Fruit fly (Drosophila melanogaster) whole organism, embryonic: ENCODE data around the gene KP78a.
A peak's percentile ranks its signal among the peaks of the same experiment; 100 is the strongest.

Experiments
- CG10147 ChIP-seq: fragments of 200-800 bp; sonication (Bioruptor generic); optimal IDR thresholded peaks from 2 replicates; lab custom pipeline; 2019; ENCODE audit warnings: missing biosample characterization, mild to moderate bottlenecking, missing genetic modification characterization, moderate library complexity
- CG10462 ChIP-seq: fragments of 200-800 bp; sonication (Bioruptor generic); optimal IDR thresholded peaks from 2 replicates; lab custom pipeline; 2016; ENCODE audit warnings: missing biosample characterization, missing genetic modification characterization
- CG10565 ChIP-seq: fragments of 200-800 bp; sonication (Bioruptor generic); optimal IDR thresholded peaks from 3 replicates; lab custom pipeline; 2016; ENCODE audit warnings: missing biosample characterization, mild to moderate bottlenecking, missing genetic modification characterization
- CG11093 ChIP-seq: fragments of 200-800 bp; sonication (Bioruptor generic); IDR thresholded peaks from 3 replicates; pipeline ENCODE4 v1.3.6; 2022; ENCODE audit warnings: missing biosample characterization, missing genetic modification characterization
- CG12071 ChIP-seq: fragments of 200-800 bp; sonication (Bioruptor generic); optimal IDR thresholded peaks from 3 replicates; lab custom pipeline; 2018; ENCODE audit warnings: missing biosample characterization, mild to moderate bottlenecking, missing genetic modification characterization
- CG14441 ChIP-seq: fragments of 200-800 bp; sonication (Bioruptor generic); IDR thresholded peaks from 2 replicates; pipeline ENCODE4 v1.3.6; 2022; ENCODE audit warnings: missing biosample characterization, missing genetic modification characterization
- CG14965 ChIP-seq: fragments of 200-800 bp; sonication (Bioruptor generic); optimal IDR thresholded peaks from 2 replicates; lab custom pipeline; 2016; ENCODE audit warnings: missing biosample characterization, missing genetic modification characterization, borderline replicate concordance
- CG17186 ChIP-seq: fragments of 200-800 bp; sonication (Bioruptor generic); optimal IDR thresholded peaks from 3 replicates; lab custom pipeline; 2017; ENCODE audit warnings: missing biosample characterization, missing genetic modification reagents, missing genetic modification characterization
- CG2116 ChIP-seq: fragments of 200-800 bp; sonication (Bioruptor generic); optimal IDR thresholded peaks from 3 replicates; lab custom pipeline; 2018; ENCODE audit warnings: missing biosample characterization, mild to moderate bottlenecking, missing genetic modification characterization
- CG2129 ChIP-seq: fragments of 200-800 bp; sonication (Bioruptor generic); IDR thresholded peaks from 2 replicates; pipeline ENCODE4 v1.3.6; 2022; ENCODE audit warnings: missing biosample characterization, missing genetic modification characterization; ENCODE audit not compliant: partially characterized antibody
- CG2889 ChIP-seq: fragments of 200-800 bp; sonication (Bioruptor generic); IDR thresholded peaks from 3 replicates; pipeline ENCODE4 v1.3.6; 2022; ENCODE audit warnings: missing biosample characterization, missing genetic modification characterization
- CG31388 ChIP-seq: fragments of 200-800 bp; sonication (Bioruptor generic); optimal IDR thresholded peaks from 2 replicates; lab custom pipeline; 2016; ENCODE audit warnings: missing biosample characterization, missing genetic modification characterization
- CG3163 ChIP-seq: fragments of 200-800 bp; sonication (Bioruptor generic); optimal IDR thresholded peaks from 3 replicates; lab custom pipeline; 2016; ENCODE audit warnings: missing biosample characterization, missing genetic modification characterization
- CG3407 ChIP-seq: fragments of 200-800 bp; sonication (Bioruptor generic); optimal IDR thresholded peaks from 2 replicates; lab custom pipeline; 2018; ENCODE audit warnings: missing biosample characterization, mild to moderate bottlenecking, missing genetic modification characterization
- CG3726 ChIP-seq: fragments of 200-800 bp; sonication (Bioruptor generic); IDR thresholded peaks from 3 replicates; pipeline ENCODE4, ENCODE4 v1.3.6; 2022; ENCODE audit warnings: missing biosample characterization, missing genetic modification characterization
- CG3847 ChIP-seq: fragments of 200-800 bp; sonication (Bioruptor generic); IDR thresholded peaks from 2 replicates; pipeline ENCODE4 v1.3.6; 2022; ENCODE audit warnings: missing biosample characterization, missing genetic modification characterization
- CG4854 ChIP-seq: fragments of 200-800 bp; sonication (Bioruptor generic); optimal IDR thresholded peaks from 2 replicates; lab custom pipeline; 2016; ENCODE audit warnings: missing biosample characterization, missing genetic modification characterization, inconsistent platforms
- CG5180 ChIP-seq: fragments of 200-800 bp; sonication (Bioruptor generic); optimal IDR thresholded peaks from 3 replicates; lab custom pipeline; 2017; ENCODE audit warnings: missing biosample characterization, missing genetic modification characterization, mild to moderate bottlenecking, moderate library complexity, missing genetic modification reagents
- CG7963 ChIP-seq: fragments of 200-800 bp; sonication (Bioruptor generic); IDR thresholded peaks from 3 replicates; pipeline ENCODE4 v1.3.6; 2022; ENCODE audit warnings: missing biosample characterization, missing genetic modification characterization; ENCODE audit not compliant: partially characterized antibody
- CG9876 ChIP-seq: fragments of 200-800 bp; sonication (Bioruptor generic); optimal IDR thresholded peaks from 2 replicates; lab custom pipeline; 2016; ENCODE audit warnings: missing biosample characterization, missing genetic modification characterization
- CG9932 ChIP-seq: fragments of 200-800 bp; sonication (Bioruptor generic); IDR thresholded peaks from 2 replicates; pipeline ENCODE4 v1.3.6; 2022; ENCODE audit warnings: missing biosample characterization, missing genetic modification characterization
- Ets65A ChIP-seq: fragments of 200-800 bp; sonication (Bioruptor generic); peaks from one replicate; lab custom pipeline; 2016; ENCODE audit warnings: missing biosample characterization, missing genetic modification characterization
- Ets97D ChIP-seq: fragments of 200-800 bp; sonication (Bioruptor generic); optimal IDR thresholded peaks from 3 replicates; lab custom pipeline; 2016; ENCODE audit warnings: missing biosample characterization, missing genetic modification characterization
- HLH3B ChIP-seq: fragments of 200-800 bp; sonication (Bioruptor generic); IDR thresholded peaks from 2 replicates; pipeline ENCODE4 v1.3.6; 2022; ENCODE audit warnings: missing biosample characterization, missing genetic modification characterization
- Lhr ChIP-seq: fragments of 200-800 bp; sonication (Bioruptor generic); optimal IDR thresholded peaks from 3 replicates; lab custom pipeline; 2017; ENCODE audit warnings: mild to moderate bottlenecking, missing biosample characterization, missing genetic modification reagents, missing genetic modification characterization
- Max ChIP-seq: fragments of 200-800 bp; sonication (Bioruptor generic); optimal IDR thresholded peaks from 2 replicates; lab custom pipeline; 2016; ENCODE audit warnings: missing biosample characterization, mild to moderate bottlenecking, missing genetic modification characterization
- Mes4 ChIP-seq: fragments of 200-800 bp; sonication (Bioruptor generic); optimal IDR thresholded peaks from 2 replicates; lab custom pipeline; 2016; ENCODE audit warnings: missing biosample characterization, missing genetic modification characterization
- Mrtf ChIP-seq: fragments of 200-800 bp; sonication (Bioruptor generic); IDR thresholded peaks from 3 replicates; pipeline ENCODE4 v1.3.6; 2022; ENCODE audit warnings: missing biosample characterization, missing genetic modification characterization
- Myb ChIP-seq: fragments of 200-800 bp; sonication (Bioruptor generic); optimal IDR thresholded peaks from 2 replicates; lab custom pipeline; 2016; ENCODE audit warnings: missing biosample characterization, missing genetic modification characterization
- Nf-YA ChIP-seq: fragments of 200-800 bp; sonication (Bioruptor generic); IDR thresholded peaks from 2 replicates; pipeline ENCODE4 v1.3.6; 2022; ENCODE audit warnings: missing biosample characterization, missing genetic modification characterization
- Nf-YC ChIP-seq: fragments of 200-800 bp; optimal IDR thresholded peaks from 3 replicates; lab custom pipeline; 2019; ENCODE audit warnings: missing biosample characterization, mild to moderate bottlenecking, missing genetic modification characterization, moderate library complexity
- Ptx1 ChIP-seq: fragments of 200-800 bp; sonication (Bioruptor generic); IDR thresholded peaks from 2 replicates; pipeline ENCODE4 v1.3.6; 2022; ENCODE audit warnings: missing biosample characterization, missing genetic modification characterization
- Rx ChIP-seq: fragments of 200-800 bp; sonication (Bioruptor generic); IDR thresholded peaks from 2 replicates; pipeline ENCODE4 v1.3.6; 2022; ENCODE audit warnings: missing biosample characterization, missing genetic modification characterization
- Six4 ChIP-seq: fragments of 200-800 bp; sonication (Bioruptor generic); optimal IDR thresholded peaks from 2 replicates; lab custom pipeline; 2016; ENCODE audit warnings: missing biosample characterization, missing genetic modification characterization
- Sry-δ ChIP-seq: fragments of 200-800 bp; sonication (Bioruptor generic); optimal IDR thresholded peaks from 2 replicates; lab custom pipeline; 2016; ENCODE audit warnings: missing biosample characterization, missing genetic modification characterization
- Trl ChIP-seq, 3 experiments: fragments of >200 bp in 2 of 3; fragments of 200-800 bp in 1 of 3; sonication (Bioruptor generic) in 1 of 3; optimal IDR thresholded peaks; 2 replicates in 1 of 3; 3 replicates in 2 of 3; lab custom pipeline; 2016 to 2017; ENCODE audit warnings: missing biosample characterization in 1 of 3, missing genetic modification characterization in 1 of 3
- cg ChIP-seq: fragments of 200-800 bp; sonication (Bioruptor generic); optimal IDR thresholded peaks from 3 replicates; lab custom pipeline; 2019; ENCODE audit warnings: missing biosample characterization, mild to moderate bottlenecking, missing genetic modification characterization, moderate library complexity
- corto ChIP-seq: fragments of 200-800 bp; sonication (Bioruptor generic); optimal IDR thresholded peaks from 2 replicates; lab custom pipeline; 2016; ENCODE audit warnings: missing biosample characterization, mild to moderate bottlenecking, missing genetic modification characterization, moderate library complexity
- dan ChIP-seq: fragments of 200-800 bp; sonication (Bioruptor generic); IDR thresholded peaks from 2 replicates; pipeline ENCODE4 v1.3.6; 2022; ENCODE audit warnings: missing biosample characterization, missing genetic modification characterization
- gt ChIP-seq: fragments of 200-800 bp; sonication (Bioruptor generic); IDR thresholded peaks from 2 replicates; pipeline ENCODE4 v1.3.6; 2022; ENCODE audit warnings: missing biosample characterization, missing genetic modification characterization
- hb ChIP-seq: fragments of 200-800 bp; sonication (Bioruptor generic); IDR thresholded peaks from 3 replicates; pipeline ENCODE4 v1.3.6; 2022; ENCODE audit warnings: missing biosample characterization, missing genetic modification characterization; ENCODE audit not compliant: partially characterized antibody
- kni ChIP-seq: fragments of 200-800 bp; sonication (Bioruptor generic); optimal IDR thresholded peaks from 3 replicates; lab custom pipeline; 2017; ENCODE audit warnings: mild to moderate bottlenecking, missing biosample characterization, missing genetic modification reagents, missing genetic modification characterization
- luna ChIP-seq: fragments of 200-800 bp; sonication (Bioruptor generic); optimal IDR thresholded peaks from 2 replicates; lab custom pipeline; 2016; ENCODE audit warnings: missing biosample characterization, missing genetic modification characterization
- pfk ChIP-seq: fragments of 200-800 bp; sonication (Bioruptor generic); optimal IDR thresholded peaks from 2 replicates; lab custom pipeline; 2018; ENCODE audit warnings: missing biosample characterization, mild to moderate bottlenecking, missing genetic modification characterization, moderate library complexity
- ro ChIP-seq: fragments of 200-800 bp; sonication (Bioruptor generic); IDR thresholded peaks from 2 replicates; pipeline ENCODE4 v1.3.6; 2022; ENCODE audit warnings: missing biosample characterization, missing genetic modification characterization
- sim ChIP-seq: fragments of 200-800 bp; sonication (Bioruptor generic); IDR thresholded peaks from 2 replicates; pipeline ENCODE4 v1.3.6; 2022; ENCODE audit warnings: missing biosample characterization, missing genetic modification characterization
- sisA ChIP-seq: fragments of 200-800 bp; sonication (Bioruptor generic); IDR thresholded peaks from 2 replicates; pipeline ENCODE4 v1.3.6; 2022; ENCODE audit warnings: missing biosample characterization, missing genetic modification characterization
- sr ChIP-seq: fragments of 200-800 bp; sonication (Bioruptor generic); IDR thresholded peaks from 3 replicates; pipeline ENCODE4 v1.3.6; 2022; ENCODE audit warnings: missing biosample characterization, missing genetic modification characterization
- vfl ChIP-seq: fragments of 200-800 bp; sonication (Bioruptor generic); optimal IDR thresholded peaks from 2 replicates; lab custom pipeline; 2016; ENCODE audit warnings: missing biosample characterization, missing genetic modification characterization
- yki ChIP-seq: fragments of >200 bp; optimal IDR thresholded peaks from 3 replicates; lab custom pipeline; 2018

The KP78a gene

dm6 chr3R:11352912-11353838 is at the start of gene KP78a, which contains the start of gene KP78b (continued):
- no peak for TF ChIP-seq Myb (GFP tag; lab: Kevin White, UChicago)
- no peak for TF ChIP-seq Ets65A (GFP tag; lab: Kevin White, UChicago)
- TF ChIP-seq luna (GFP tag; lab: Kevin White, UChicago), result no peak
- no peak for TF ChIP-seq Rx (GFP tag; lab: Robert Waterston, UW)
- no peak for TF ChIP-seq CG17186 (GFP tag; lab: Kevin White, UChicago)
- TF ChIP-seq gt, result no peak
- TF ChIP-seq CG5180 (GFP tag; lab: Kevin White, UChicago), result no peak
- TF ChIP-seq CG14441 (GFP tag; lab: Robert Waterston, UW), result no peak
- no peak for TF ChIP-seq CG12071 (GFP tag; lab: Kevin White, UChicago)
- no peak for TF ChIP-seq CG2116
- peak; percentile 85 to 95 for TF ChIP-seq Trl (optimal IDR thresholded peaks at IDR 0.05; lab: Kevin White, UChicago)
- no peak for TF ChIP-seq Trl (GFP tag; optimal IDR thresholded peaks at IDR 0.05; lab: Kevin White, UChicago)
- TF ChIP-seq HLH3B (GFP tag; lab: Robert Waterston, UW), result no peak
- peak; percentile 92 for TF ChIP-seq Nf-YA (GFP tag; lab: Robert Waterston, UW)
- peak; percentile 99 for TF ChIP-seq cg
- TF ChIP-seq Ets97D, result no peak
- no peak for TF ChIP-seq CG7963 (GFP tag; lab: Robert Waterston, UW)
- peak; percentile 35 for TF ChIP-seq kni (GFP tag; lab: Kevin White, UChicago)
- no peak for TF ChIP-seq sisA
- TF ChIP-seq sim, result no peak
- TF ChIP-seq CG9876 (GFP tag; lab: Kevin White, UChicago), result no peak
- TF ChIP-seq CG3407 (GFP tag; lab: Kevin White, UChicago), result no peak
- no peak for TF ChIP-seq CG2129 (GFP tag; lab: Robert Waterston, UW)
- no peak for TF ChIP-seq CG11093 (GFP tag; lab: Robert Waterston, UW)
- TF ChIP-seq CG10462, result no peak
- TF ChIP-seq Mes4 (GFP tag; lab: Kevin White, UChicago), result no peak
- TF ChIP-seq Ptx1 (GFP tag; lab: Robert Waterston, UW), result no peak
- peak; percentile 77 for TF ChIP-seq pfk (GFP tag; lab: Kevin White, UChicago)
- no peak for TF ChIP-seq Six4 (GFP tag; lab: Kevin White, UChicago)
- TF ChIP-seq dan (GFP tag; lab: Robert Waterston, UW), result no peak
- TF ChIP-seq CG31388 (GFP tag; lab: Kevin White, UChicago), result no peak
- TF ChIP-seq CG14965 (GFP tag; lab: Kevin White, UChicago), result no peak
- no peak for TF ChIP-seq CG9932 (GFP tag; lab: Robert Waterston, UW)
- peak; percentile 99 for TF ChIP-seq Nf-YC
- TF ChIP-seq yki (lab: Kevin White, UChicago), result peak; percentile 81
- TF ChIP-seq CG3163, result peak; percentile 92
- no peak for TF ChIP-seq CG10565 (GFP tag; lab: Kevin White, UChicago)
- TF ChIP-seq corto, result no peak
- no peak for TF ChIP-seq Mrtf (GFP tag; lab: Robert Waterston, UW)
- no peak for TF ChIP-seq ro (GFP tag; lab: Robert Waterston, UW)
- no peak for TF ChIP-seq Max (GFP tag; lab: Kevin White, UChicago)
- TF ChIP-seq CG10147, result no peak
- TF ChIP-seq CG3726 (GFP tag; lab: Robert Waterston, UW), result no peak
- no peak for TF ChIP-seq Lhr (GFP tag; lab: Kevin White, UChicago)
- no peak for TF ChIP-seq CG2889 (GFP tag; lab: Robert Waterston, UW)
- TF ChIP-seq hb (GFP tag; lab: Robert Waterston, UW), result no peak
- no peak for TF ChIP-seq Sry-δ
- TF ChIP-seq sr, result peak; percentile 71; the same call in 1 of the 3 replicates
- no peak for TF ChIP-seq vfl (GFP tag; lab: Kevin White, UChicago)
- TF ChIP-seq CG3847, result no peak
- TF ChIP-seq CG4854 (GFP tag; lab: Kevin White, UChicago), result no peak
